Fruit fly (Drosophila melanogaster) whole organism, embryonic: Measurements from ENCODE around the gene WASp.
A peak's percentile ranks its signal among the peaks of the same experiment; 100 is the strongest.

Source experiments
- B-H1 ChIP-seq: fragments of 200-800 bp; sonication (Bioruptor generic); IDR thresholded peaks from 3 replicates; pipeline ENCODE4 v1.3.6; 2022; ENCODE audit warnings: missing biosample characterization, missing genetic modification characterization
- BtbVII ChIP-seq: fragments of 200-800 bp; sonication (Bioruptor generic); optimal IDR thresholded peaks from 3 replicates; lab custom pipeline; 2017; ENCODE audit warnings: missing biosample characterization, mild to moderate bottlenecking, missing genetic modification characterization
- CG10979 ChIP-seq: fragments of 200-800 bp; sonication (Bioruptor generic); optimal IDR thresholded peaks from 2 replicates; lab custom pipeline; 2018; ENCODE audit warnings: missing biosample characterization, mild to moderate bottlenecking, missing genetic modification characterization, moderate library complexity
- CG12104 ChIP-seq: fragments of 200-800 bp; sonication (Bioruptor generic); optimal IDR thresholded peaks from 3 replicates; lab custom pipeline; 2016; ENCODE audit warnings: missing biosample characterization, missing genetic modification characterization
- CG13123 ChIP-seq: fragments of 200-800 bp; sonication (Bioruptor generic); optimal IDR thresholded peaks from 2 replicates; lab custom pipeline; 2016; ENCODE audit warnings: missing biosample characterization, missing genetic modification characterization
- CG14050 ChIP-seq: fragments of 200-800 bp; sonication (Bioruptor generic); IDR thresholded peaks from 3 replicates; pipeline ENCODE4 v1.3.6; 2022; ENCODE audit warnings: missing biosample characterization, missing genetic modification characterization
- CG14667 ChIP-seq: fragments of 200-800 bp; sonication (Bioruptor generic); IDR thresholded peaks from 2 replicates; pipeline ENCODE4 v1.3.6; 2022; ENCODE audit warnings: missing biosample characterization, missing genetic modification characterization
- CG14965 ChIP-seq: fragments of 200-800 bp; sonication (Bioruptor generic); optimal IDR thresholded peaks from 2 replicates; lab custom pipeline; 2016; ENCODE audit warnings: missing biosample characterization, missing genetic modification characterization, borderline replicate concordance
- CG1602 ChIP-seq: fragments of 200-800 bp; sonication (Bioruptor generic); optimal IDR thresholded peaks from 3 replicates; lab custom pipeline; 2016; ENCODE audit warnings: missing biosample characterization, missing genetic modification characterization
- CG16813 ChIP-seq: fragments of 200-800 bp; sonication (Bioruptor generic); IDR thresholded peaks from 3 replicates; pipeline ENCODE4 v1.3.6; 2022; ENCODE audit warnings: missing biosample characterization, missing genetic modification characterization; ENCODE audit not compliant: partially characterized antibody
- CG16815 ChIP-seq: fragments of 200-800 bp; sonication (Bioruptor generic); optimal IDR thresholded peaks from 3 replicates; lab custom pipeline; 2017; ENCODE audit warnings: missing biosample characterization, mild to moderate bottlenecking, missing genetic modification characterization
- CG17361 ChIP-seq: fragments of 200-800 bp; sonication (Bioruptor generic); IDR thresholded peaks from 3 replicates; pipeline ENCODE4 v1.3.6; 2022; ENCODE audit warnings: missing biosample characterization, missing genetic modification characterization
- CG2129 ChIP-seq: fragments of 200-800 bp; sonication (Bioruptor generic); IDR thresholded peaks from 2 replicates; pipeline ENCODE4 v1.3.6; 2022; ENCODE audit warnings: missing biosample characterization, missing genetic modification characterization; ENCODE audit not compliant: partially characterized antibody
- CG3065 ChIP-seq: fragments of 200-800 bp; sonication (Bioruptor generic); optimal IDR thresholded peaks from 2 replicates; lab custom pipeline; 2016; ENCODE audit warnings: missing biosample characterization, missing genetic modification characterization
- CG3995 ChIP-seq: fragments of 200-800 bp; sonication (Bioruptor generic); optimal IDR thresholded peaks from 3 replicates; lab custom pipeline; 2016; ENCODE audit warnings: missing biosample characterization, missing genetic modification characterization
- CG4820 ChIP-seq: fragments of 200-800 bp; sonication (Bioruptor generic); optimal IDR thresholded peaks from 3 replicates; lab custom pipeline; 2016; ENCODE audit warnings: missing biosample characterization, missing genetic modification characterization
- CG8359 ChIP-seq: fragments of 200-800 bp; sonication (Bioruptor generic); optimal IDR thresholded peaks from 2 replicates; lab custom pipeline; 2017; ENCODE audit warnings: missing biosample characterization, mild to moderate bottlenecking, missing genetic modification characterization, borderline replicate concordance
- CG9727 ChIP-seq: fragments of 200-800 bp; sonication (Bioruptor generic); optimal IDR thresholded peaks from 3 replicates; lab custom pipeline; 2017; ENCODE audit warnings: missing biosample characterization, mild to moderate bottlenecking, missing genetic modification characterization
- CTCF ChIP-seq: fragments of 200-800 bp; sonication (Bioruptor generic); optimal IDR thresholded peaks from 2 replicates; lab custom pipeline; 2017; ENCODE audit warnings: missing biosample characterization, mild to moderate bottlenecking, missing genetic modification characterization, moderate library complexity
- Dbx ChIP-seq: fragments of 200-800 bp; sonication (Bioruptor generic); IDR thresholded peaks from 3 replicates; pipeline ENCODE4 v1.3.6; 2022; ENCODE audit warnings: missing biosample characterization, missing genetic modification characterization
- ERR ChIP-seq: fragments of 200-800 bp; sonication (Bioruptor generic); optimal IDR thresholded peaks from 2 replicates; lab custom pipeline; 2016; ENCODE audit warnings: missing biosample characterization, missing genetic modification characterization
- Eip74EF ChIP-seq, 2 experiments: fragments of 200-800 bp in 1 of 2; fragments of >200 bp in 1 of 2; sonication (Bioruptor generic) in 1 of 2; optimal IDR thresholded peaks; 2 replicates each; lab custom pipeline; 2017 to 2019; ENCODE audit warnings: missing biosample characterization in 2 of 2, missing genetic modification characterization in 2 of 2, mild to moderate bottlenecking in 1 of 2, moderate library complexity in 1 of 2
- Ets65A ChIP-seq: fragments of 200-800 bp; sonication (Bioruptor generic); peaks from one replicate; lab custom pipeline; 2016; ENCODE audit warnings: missing biosample characterization, missing genetic modification characterization
- Fer1 ChIP-seq: fragments of 200-800 bp; sonication (Bioruptor generic); optimal IDR thresholded peaks from 2 replicates; lab custom pipeline; 2017; ENCODE audit warnings: missing biosample characterization, mild to moderate bottlenecking, missing genetic modification characterization
- Fer3 ChIP-seq: fragments of 200-800 bp; sonication (Bioruptor generic); optimal IDR thresholded peaks from 2 replicates; lab custom pipeline; 2018; ENCODE audit warnings: missing biosample characterization, mild to moderate bottlenecking, missing genetic modification characterization, moderate library complexity
- H2.0 ChIP-seq: fragments of 200-800 bp; sonication (Bioruptor generic); IDR thresholded peaks from 2 replicates; pipeline ENCODE4 v1.3.6; 2022; ENCODE audit warnings: missing biosample characterization, missing genetic modification characterization
- HLH3B ChIP-seq: fragments of 200-800 bp; sonication (Bioruptor generic); IDR thresholded peaks from 2 replicates; pipeline ENCODE4 v1.3.6; 2022; ENCODE audit warnings: missing biosample characterization, missing genetic modification characterization
- HLH4C ChIP-seq: fragments of 200-800 bp; sonication (Bioruptor generic); IDR thresholded peaks from 3 replicates; pipeline ENCODE4 v1.3.6; 2022; ENCODE audit warnings: missing biosample characterization, missing genetic modification characterization; ENCODE audit not compliant: partially characterized antibody
- HmgD ChIP-seq: fragments of 200-800 bp; sonication (Bioruptor generic); optimal IDR thresholded peaks from 3 replicates; lab custom pipeline; 2016; ENCODE audit warnings: missing biosample characterization, missing genetic modification characterization
- Oli ChIP-seq: fragments of 200-800 bp; sonication (Bioruptor generic); optimal IDR thresholded peaks from 2 replicates; lab custom pipeline; 2018; ENCODE audit warnings: missing biosample characterization, mild to moderate bottlenecking, missing genetic modification characterization, moderate library complexity
- Sry-δ ChIP-seq: fragments of 200-800 bp; sonication (Bioruptor generic); optimal IDR thresholded peaks from 2 replicates; lab custom pipeline; 2016; ENCODE audit warnings: missing biosample characterization, missing genetic modification characterization
- TFAM ChIP-seq: fragments of 200-800 bp; sonication (Bioruptor generic); optimal IDR thresholded peaks from 2 replicates; lab custom pipeline; 2017; ENCODE audit warnings: missing biosample characterization, missing genetic modification characterization, inconsistent platforms
- Vsx1 ChIP-seq: fragments of 200-800 bp; sonication (Bioruptor generic); optimal IDR thresholded peaks from 2 replicates; lab custom pipeline; 2017; ENCODE audit warnings: missing biosample characterization, mild to moderate bottlenecking, missing genetic modification characterization, missing genetic modification reagents
- ato ChIP-seq: fragments of 200-800 bp; sonication (Bioruptor generic); IDR thresholded peaks from 2 replicates; pipeline ENCODE4 v1.3.6; 2022; ENCODE audit warnings: missing biosample characterization, missing genetic modification characterization; ENCODE audit not compliant: partially characterized antibody
- bab2 ChIP-seq: fragments of 200-800 bp; sonication (Bioruptor generic); optimal IDR thresholded peaks from 2 replicates; lab custom pipeline; 2016; ENCODE audit warnings: missing biosample characterization, missing genetic modification characterization
- bowl ChIP-seq: fragments of 200-800 bp; sonication (Bioruptor generic); IDR thresholded peaks from 2 replicates; pipeline ENCODE4 v1.3.6; 2022; ENCODE audit warnings: missing biosample characterization, missing genetic modification characterization
- dmrt11E ChIP-seq: fragments of 200-800 bp; sonication (Bioruptor generic); optimal IDR thresholded peaks from 3 replicates; lab custom pipeline; 2018; ENCODE audit warnings: missing biosample characterization, mild to moderate bottlenecking, missing genetic modification characterization, moderate library complexity
- gce ChIP-seq: fragments of 200-800 bp; sonication (Bioruptor generic); IDR thresholded peaks from 3 replicates; pipeline ENCODE4 v1.3.6; 2022; ENCODE audit warnings: missing biosample characterization, missing genetic modification characterization
- ind ChIP-seq: fragments of 200-800 bp; sonication (Bioruptor generic); optimal IDR thresholded peaks from 3 replicates; lab custom pipeline; 2016; ENCODE audit warnings: missing biosample characterization, missing genetic modification characterization
- lab ChIP-seq: fragments of 200-800 bp; sonication (Bioruptor generic); optimal IDR thresholded peaks from 3 replicates; lab custom pipeline; 2017; ENCODE audit warnings: missing biosample characterization, missing genetic modification characterization, mild to moderate bottlenecking, moderate library complexity, missing genetic modification reagents
- lmd ChIP-seq: fragments of 200-800 bp; sonication (Bioruptor generic); IDR thresholded peaks from 2 replicates; pipeline ENCODE4 v1.3.6; 2022; ENCODE audit warnings: missing biosample characterization, missing genetic modification characterization
- mam ChIP-seq: fragments of 200-800 bp; sonication (Bioruptor generic); optimal IDR thresholded peaks from 3 replicates; lab custom pipeline; 2016; ENCODE audit warnings: missing biosample characterization, missing genetic modification characterization
- org-1 ChIP-seq: fragments of 200-800 bp; sonication (Bioruptor generic); optimal IDR thresholded peaks from 2 replicates; lab custom pipeline; 2017; ENCODE audit warnings: missing biosample characterization, missing genetic modification characterization
- ranshi ChIP-seq: fragments of 200-800 bp; sonication (Bioruptor generic); IDR thresholded peaks from 2 replicates; pipeline ENCODE4 v1.3.6; 2022; ENCODE audit warnings: missing biosample characterization, missing genetic modification characterization
- run ChIP-seq: fragments of 200-800 bp; sonication (Bioruptor generic); optimal IDR thresholded peaks from 3 replicates; lab custom pipeline; 2018; ENCODE audit warnings: missing biosample characterization, mild to moderate bottlenecking, missing genetic modification characterization
- sens ChIP-seq: fragments of 200-800 bp; sonication (Bioruptor generic); peaks from one replicate; lab custom pipeline; 2016; ENCODE audit warnings: missing biosample characterization, missing genetic modification characterization
- slp2 ChIP-seq: fragments of 200-800 bp; sonication (Bioruptor generic); optimal IDR thresholded peaks from 2 replicates; lab custom pipeline; 2016; ENCODE audit warnings: missing biosample characterization, missing genetic modification characterization
- unc-4 ChIP-seq: fragments of 200-800 bp; sonication (Bioruptor generic); IDR thresholded peaks from 2 replicates; pipeline ENCODE4 v1.3.6; 2022; ENCODE audit warnings: missing biosample characterization, missing genetic modification characterization; ENCODE audit not compliant: partially characterized antibody
- unpg ChIP-seq: fragments of 200-800 bp; sonication (Bioruptor generic); optimal IDR thresholded peaks from 3 replicates; lab custom pipeline; 2018; ENCODE audit warnings: missing biosample characterization, mild to moderate bottlenecking, missing genetic modification characterization, moderate library complexity
- vfl ChIP-seq: fragments of 200-800 bp; sonication (Bioruptor generic); optimal IDR thresholded peaks from 2 replicates; lab custom pipeline; 2016; ENCODE audit warnings: missing biosample characterization, missing genetic modification characterization

WASp gene

DNA sequence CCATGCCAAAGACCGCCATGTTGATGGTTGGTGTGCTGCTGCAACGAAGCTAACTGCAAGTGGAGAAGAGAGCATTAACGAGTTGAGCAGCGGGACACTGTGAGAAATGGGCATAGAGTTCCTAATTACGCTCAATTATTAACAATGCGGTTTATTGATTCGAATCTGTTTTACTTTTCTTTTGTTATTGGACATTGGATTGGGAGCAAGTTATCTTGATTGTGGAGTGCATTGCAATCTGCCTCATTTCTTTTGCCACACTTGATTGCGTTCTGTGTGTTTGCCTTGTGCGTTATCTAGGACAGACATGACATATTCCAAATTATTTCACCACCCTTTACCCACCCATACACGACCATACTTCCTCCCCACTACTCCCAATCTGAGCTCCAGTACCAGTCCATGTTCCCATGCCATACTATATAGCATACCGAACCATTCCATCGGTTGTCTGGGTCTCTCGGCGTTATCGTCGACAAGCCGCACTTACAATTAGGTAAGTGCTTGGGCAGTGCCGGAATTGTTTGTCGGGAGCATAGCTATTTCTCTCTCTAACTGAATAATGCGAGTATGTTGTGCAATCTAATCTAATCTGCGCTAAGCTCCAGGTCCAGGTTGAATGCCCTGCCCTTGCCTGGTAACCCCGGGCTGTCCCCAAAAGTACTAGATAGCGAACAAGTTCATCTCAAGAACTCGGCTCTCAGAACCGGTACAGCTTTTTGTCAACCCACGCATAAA is 25.6 kb upstream of the WASp start (continued):
- TF ChIP-seq BtbVII (GFP tag; lab: Kevin White, UChicago) (no peak), Sry-δ (GFP tag; lab: Kevin White, UChicago) (no peak), CG8359 (no peak), TFAM (GFP tag; lab: Kevin White, UChicago) (no peak), gce (GFP tag; lab: Robert Waterston, UW) (no peak), CG3995 (GFP tag; lab: Kevin White, UChicago) (no peak), Dbx (no peak), CG13123 (GFP tag; lab: Kevin White, UChicago) (no peak), CG9727 (GFP tag; lab: Kevin White, UChicago) (no peak), ato (no peak), sens (GFP tag; lab: Kevin White, UChicago) (peak; percentile 89), Ets65A (GFP tag; lab: Kevin White, UChicago) (no peak), CG12104 (GFP tag; lab: Kevin White, UChicago) (no peak), Eip74EF (GFP tag; optimal IDR thresholded peaks at IDR 0.05; lab: Kevin White, UChicago) (no peak), ranshi (no peak), Vsx1 (GFP tag; lab: Kevin White, UChicago) (no peak), HmgD (no peak), ind (GFP tag; lab: Kevin White, UChicago) (peak; percentile 41), CTCF (GFP tag; lab: Kevin White, UChicago) (no peak), Fer1 (GFP tag; lab: Kevin White, UChicago) (no peak), CG2129 (GFP tag; lab: Robert Waterston, UW) (no peak), Fer3 (tag; lab: Kevin White, UChicago) (no peak), CG14965 (GFP tag; lab: Kevin White, UChicago) (no peak), bab2 (GFP tag; lab: Kevin White, UChicago) (peak; percentile 27), mam (GFP tag; lab: Kevin White, UChicago) (peak; percentile 29), lmd (GFP tag; lab: Robert Waterston, UW) (peak; percentile 53; the same call in 1 of the 2 replicates), CG16815 (GFP tag; lab: Kevin White, UChicago) (no peak), slp2 (GFP tag; lab: Kevin White, UChicago) (no peak), unc-4 (GFP tag; lab: Robert Waterston, UW) (no peak), run (tag; lab: Kevin White, UChicago) (no peak), lab (GFP tag; lab: Kevin White, UChicago) (peak; percentile 44), bowl (no peak), vfl (GFP tag; lab: Kevin White, UChicago) (no peak), CG3065 (GFP tag; lab: Kevin White, UChicago) (no peak), CG4820 (GFP tag; lab: Kevin White, UChicago) (no peak), CG17361 (peak; percentile 45; the same call in 1 of the 3 replicates), CG14667 (no peak), HLH4C (GFP tag; lab: Robert Waterston, UW) (no peak), B-H1 (0 out of 3 replicates have a peak, but pooled peaks have one; percentile 40), Oli (peak; percentile 49), CG16813 (no peak), CG1602 (GFP tag; lab: Kevin White, UChicago) (peak; percentile 4), org-1 (GFP tag; lab: Kevin White, UChicago) (peak; percentile 51), CG14050 (GFP tag; lab: Robert Waterston, UW) (peak; percentile 15; the same call in 1 of the 3 replicates), dmrt11E (tag; lab: Kevin White, UChicago) (peak; percentile 42), ERR (GFP tag; lab: Kevin White, UChicago) (no peak), unpg (peak; percentile 48), HLH3B (GFP tag; lab: Robert Waterston, UW) (peak; percentile 56), H2.0 (GFP tag; lab: Robert Waterston, UW) (peak; percentile 60), CG10979 (peak; percentile 60)
